Worm (Caenorhabditis elegans) whole organism, L4 larva: ENCODE results near the gene W02B12.12.

Experiments used
- F26F4.8 ChIP-seq: fragments of 200-800 bp; sonication (Bioruptor generic); conservative IDR thresholded peaks from 2 replicates; pipeline ENCODE4 v1.3.6; 2022; ENCODE audit warnings: missing genetic modification characterization, missing compliant biosample characterization
- F37D6.2 ChIP-seq: sonication (generic microtip); optimal IDR thresholded peaks from 2 replicates; lab custom pipeline; 2016; ENCODE audit warnings: mild to moderate bottlenecking, missing genetic modification characterization, missing compliant biosample characterization
- T20F7.1 ChIP-seq: fragments of 200-800 bp; sonication (Bioruptor generic); optimal IDR thresholded peaks from 2 replicates; lab custom pipeline; 2018; ENCODE audit warnings: mild to moderate bottlenecking, missing genetic modification characterization, missing compliant biosample characterization
- ZK337.2 ChIP-seq: fragments of 200-800 bp; sonication (Bioruptor generic); IDR thresholded peaks from 2 replicates; pipeline ENCODE4 v1.3.6; 2022; ENCODE audit warnings: missing genetic modification reagents, missing genetic modification characterization, missing compliant biosample characterization
- aha-1 ChIP-seq: fragments of 150-350 bp; peaks from one replicate; lab custom pipeline; 2014; ENCODE audit warnings: missing biosample characterization, missing genetic modification characterization
- arid-1 ChIP-seq: fragments of 200-800 bp; sonication (Bioruptor generic); conservative IDR thresholded peaks from 2 replicates; pipeline ENCODE4 v1.3.6; 2022; ENCODE audit warnings: missing genetic modification reagents, missing genetic modification characterization, missing compliant biosample characterization
- ceh-28 ChIP-seq: fragments of 150-350 bp; optimal IDR thresholded peaks from 2 replicates; lab custom pipeline; 2014; ENCODE audit warnings: missing biosample characterization, missing genetic modification reagents, missing genetic modification characterization
- ceh-32 ChIP-seq: sonication (generic microtip); optimal IDR thresholded peaks from 2 replicates; lab custom pipeline; 2016; ENCODE audit warnings: mild to moderate bottlenecking, missing genetic modification characterization, missing compliant biosample characterization; ENCODE audit not compliant: poor library complexity
- ces-1 ChIP-seq: fragments of 150-350 bp; sonication (generic microtip); optimal IDR thresholded peaks from 4 replicates; lab custom pipeline; 2014; ENCODE audit warnings: missing biosample characterization, missing genetic modification reagents, missing genetic modification characterization
- daf-12 ChIP-seq: fragments of 150-350 bp; optimal IDR thresholded peaks from 2 replicates; lab custom pipeline; 2014; ENCODE audit warnings: missing biosample characterization, missing genetic modification reagents, missing genetic modification characterization
- dmd-6 ChIP-seq: fragments of 200-800 bp; sonication (Bioruptor generic); IDR thresholded peaks from 2 replicates; pipeline ENCODE4 v1.3.6; 2022; ENCODE audit warnings: missing genetic modification reagents, missing genetic modification characterization, missing compliant biosample characterization
- dve-1 ChIP-seq: sonication (generic microtip); optimal IDR thresholded peaks from 2 replicates; lab custom pipeline; 2017; ENCODE audit warnings: antibody characterized with exemption, mild to moderate bottlenecking, missing genetic modification characterization, missing compliant biosample characterization; ENCODE audit not compliant: insufficient read depth
- egl-43 ChIP-seq: fragments of 200-800 bp; sonication (Bioruptor generic); IDR thresholded peaks from 2 replicates; pipeline ENCODE4 v1.3.6; 2022; ENCODE audit warnings: missing genetic modification reagents, missing genetic modification characterization, missing compliant biosample characterization
- fos-1 ChIP-seq: fragments of 150-350 bp; optimal IDR thresholded peaks from 2 replicates; lab custom pipeline; 2014; ENCODE audit warnings: missing biosample characterization, missing genetic modification characterization
- hlh-11 ChIP-seq: fragments of 200-800 bp; sonication (Bioruptor generic); optimal IDR thresholded peaks from 2 replicates; lab custom pipeline; 2018; ENCODE audit warnings: mild to moderate bottlenecking, missing genetic modification characterization, missing compliant biosample characterization
- hmg-1.1 ChIP-seq: fragments of 200-800 bp; sonication (Bioruptor generic); IDR thresholded peaks from 2 replicates; pipeline ENCODE4 v1.3.6; 2022; ENCODE audit warnings: missing genetic modification reagents, missing genetic modification characterization, missing compliant biosample characterization
- lin-15B ChIP-seq: fragments of 150-350 bp; sonication (generic microtip); optimal IDR thresholded peaks from 3 replicates; lab custom pipeline; 2014; ENCODE audit warnings: missing biosample characterization, missing genetic modification characterization
- lin-29 ChIP-seq: fragments of 200-800 bp; sonication (Bioruptor generic); IDR thresholded peaks from 2 replicates; pipeline ENCODE4 v1.3.6; 2022; ENCODE audit warnings: missing genetic modification reagents, missing genetic modification characterization, missing compliant biosample characterization
- madf-5 ChIP-seq, 2 experiments: fragments of 200-800 bp; sonication (Bioruptor generic); IDR thresholded peaks; 2 replicates each; pipeline ENCODE4 v1.3.6; 2022; ENCODE audit warnings: missing compliant biosample characterization in 2 of 2, missing genetic modification characterization in 2 of 2
- madf-9 ChIP-seq: fragments of 200-800 bp; sonication (Bioruptor generic); conservative IDR thresholded peaks from 2 replicates; pipeline ENCODE4 v1.3.6; 2022; ENCODE audit warnings: missing genetic modification reagents, missing genetic modification characterization, missing compliant biosample characterization
- mdl-1 ChIP-seq, 2 experiments: fragments of 150-350 bp in 1 of 2; sonication (generic microtip) in 1 of 2; optimal IDR thresholded peaks; 2 replicates each; lab custom pipeline; 2014 to 2017; ENCODE audit warnings: missing biosample characterization in 2 of 2, missing genetic modification characterization in 2 of 2
- mep-1 ChIP-seq: fragments of 150-350 bp; sonication (generic microtip); optimal IDR thresholded peaks from 3 replicates; lab custom pipeline; 2014; ENCODE audit warnings: missing biosample characterization, missing genetic modification characterization
- mxl-3 ChIP-seq: fragments of 200-800 bp; sonication (Bioruptor generic); optimal IDR thresholded peaks from 2 replicates; lab custom pipeline; 2018; ENCODE audit warnings: mild to moderate bottlenecking, missing genetic modification characterization, missing compliant biosample characterization
- nhr-10 ChIP-seq: fragments of 150-350 bp; optimal IDR thresholded peaks from 2 replicates; lab custom pipeline; 2014; ENCODE audit warnings: missing biosample characterization, missing genetic modification characterization
- nhr-25 ChIP-seq: sonication (generic microtip); optimal IDR thresholded peaks from 2 replicates; lab custom pipeline; 2017; ENCODE audit warnings: missing genetic modification characterization, mild to moderate bottlenecking, missing compliant biosample characterization, antibody characterized with exemption, moderate library complexity, borderline replicate concordance; ENCODE audit not compliant: insufficient read depth
- nhr-28 ChIP-seq: fragments of 150-350 bp; optimal IDR thresholded peaks from 2 replicates; lab custom pipeline; 2014; ENCODE audit warnings: missing biosample characterization, missing genetic modification characterization
- nhr-42 ChIP-seq: fragments of 200-800 bp; sonication (Bioruptor generic); IDR thresholded peaks from 2 replicates; pipeline ENCODE4 v1.3.6; 2022; ENCODE audit warnings: missing genetic modification characterization, missing compliant biosample characterization
- nhr-48 ChIP-seq: sonication (generic microtip); optimal IDR thresholded peaks from 2 replicates; lab custom pipeline; 2016; ENCODE audit warnings: mild to moderate bottlenecking, missing genetic modification characterization, missing compliant biosample characterization
- pqm-1 ChIP-seq: sonication (generic microtip); optimal IDR thresholded peaks from 2 replicates; lab custom pipeline; 2017; ENCODE audit warnings: missing biosample characterization, missing genetic modification characterization
- saeg-2 ChIP-seq: fragments of 200-800 bp; sonication (Bioruptor generic); IDR thresholded peaks from 2 replicates; pipeline ENCODE4 v1.3.6; 2022; ENCODE audit warnings: missing genetic modification reagents, missing genetic modification characterization, missing compliant biosample characterization
- set-16 ChIP-seq: fragments of 200-800 bp; sonication (Bioruptor generic); IDR thresholded peaks from 2 replicates; pipeline ENCODE4 v1.3.6; 2022; ENCODE audit warnings: missing genetic modification reagents, missing genetic modification characterization, missing compliant biosample characterization
- skn-1 ChIP-seq: fragments of 150-350 bp; optimal IDR thresholded peaks from 2 replicates; lab custom pipeline; 2014; ENCODE audit warnings: missing biosample characterization, missing genetic modification characterization
- snpc-4 ChIP-seq: fragments of 150-350 bp; optimal IDR thresholded peaks from 2 replicates; lab custom pipeline; 2014; ENCODE audit warnings: missing biosample characterization, missing genetic modification characterization
- tag-97 ChIP-seq: fragments of 200-800 bp; sonication (Bioruptor generic); IDR thresholded peaks from 2 replicates; pipeline ENCODE4 v1.3.6; 2022; ENCODE audit warnings: missing genetic modification characterization, missing compliant biosample characterization
- tra-1 ChIP-seq: fragments of 200-800 bp; sonication (Bioruptor generic); IDR thresholded peaks from 2 replicates; pipeline ENCODE4 v1.3.6; 2022; ENCODE audit warnings: missing genetic modification reagents, missing genetic modification characterization, missing compliant biosample characterization
- unc-62 ChIP-seq, 3 experiments: fragments of 150-350 bp in 1 of 3; sonication (generic microtip); optimal IDR thresholded peaks in 2 of 3; peaks in 1 of 3; 1 replicate in 1 of 3; 2 replicates in 2 of 3; lab custom pipeline; 2014 to 2017; ENCODE audit warnings: missing biosample characterization in 3 of 3, missing genetic modification characterization in 3 of 3, missing genetic modification reagents in 3 of 3, missing genotype in 1 of 3
- vab-7 ChIP-seq: fragments of 200-800 bp; sonication (Bioruptor generic); IDR thresholded peaks from 2 replicates; pipeline ENCODE4 v1.3.6; 2022; ENCODE audit warnings: missing genetic modification reagents, missing genetic modification characterization, missing compliant biosample characterization
- zag-1 ChIP-seq: fragments of 150-350 bp; optimal IDR thresholded peaks from 2 replicates; lab custom pipeline; 2014; ENCODE audit warnings: missing biosample characterization, missing genetic modification characterization
- zip-2 ChIP-seq: fragments of 150-350 bp; optimal IDR thresholded peaks from 2 replicates; lab custom pipeline; 2014; ENCODE audit warnings: missing biosample characterization, missing genetic modification characterization

Gene W02B12.12

DNA sequence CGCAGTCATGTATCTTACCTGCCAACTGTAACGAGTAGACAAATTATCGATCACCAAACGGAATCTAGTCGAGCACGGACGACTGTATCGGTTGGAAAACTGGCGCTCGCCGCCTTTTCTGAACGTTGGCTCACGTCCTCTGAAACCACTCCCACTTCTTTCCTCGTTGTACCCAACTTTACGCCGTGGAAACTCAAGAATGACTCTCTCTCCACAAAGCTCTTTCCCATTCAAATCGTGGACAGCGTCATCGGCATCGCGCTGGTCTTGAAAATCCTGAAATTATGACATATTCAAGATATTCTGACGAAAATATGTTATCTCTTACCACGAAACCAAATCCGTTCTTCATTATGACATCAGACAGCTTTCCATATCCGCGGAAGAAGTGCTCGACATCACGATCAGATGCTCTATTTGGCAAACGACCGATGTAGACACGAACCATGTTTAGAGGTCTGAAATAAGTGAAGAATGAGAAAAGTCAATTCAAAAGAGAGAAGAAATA, 26.4 kb downstream of the W02B12.12 start, which contains the start of gene rsp-2:
Gene rsp-2, minus strand, starts transcription at position 458 of the 508 bp plus-strand sequence.
- TF ChIP-seq nhr-10 (tag; lab: Kevin White, UChicago) = no peak
- TF ChIP-seq ces-1 = no peak
- TF ChIP-seq unc-62 (GFP tag; optimal IDR thresholded peaks at IDR 0.05 in 1 of 2; lab: Kevin White, UChicago) = peak in 1 of 2 experiments; percentile 28
- no peak for TF ChIP-seq unc-62 (tag; optimal IDR thresholded peaks at IDR 0.05; lab: Kevin White, UChicago)
- TF ChIP-seq aha-1 = peak; percentile 93
- TF ChIP-seq egl-43 (GFP tag; lab: Robert Waterston, UW) = 0 out of 2 replicates have a peak, but pooled peaks have one; percentile 5
- no peak for TF ChIP-seq madf-9 (GFP tag; lab: Robert Waterston, UW)
- TF ChIP-seq, all 104 proteins: peak for 3

ce11 chrII:11451738-11452137, 27.2 kb downstream of the W02B12.12 start:
- TF ChIP-seq F26F4.8 (GFP tag; lab: Robert Waterston, UW) (no peak), egl-43 (GFP tag; lab: Robert Waterston, UW) (0 out of 2 replicates have a peak, but pooled peaks have one; percentile 43), set-16 (GFP tag; lab: Robert Waterston, UW) (peak; percentile 74)
- TF ChIP-seq, all 104 proteins: peak for 2

DNA sequence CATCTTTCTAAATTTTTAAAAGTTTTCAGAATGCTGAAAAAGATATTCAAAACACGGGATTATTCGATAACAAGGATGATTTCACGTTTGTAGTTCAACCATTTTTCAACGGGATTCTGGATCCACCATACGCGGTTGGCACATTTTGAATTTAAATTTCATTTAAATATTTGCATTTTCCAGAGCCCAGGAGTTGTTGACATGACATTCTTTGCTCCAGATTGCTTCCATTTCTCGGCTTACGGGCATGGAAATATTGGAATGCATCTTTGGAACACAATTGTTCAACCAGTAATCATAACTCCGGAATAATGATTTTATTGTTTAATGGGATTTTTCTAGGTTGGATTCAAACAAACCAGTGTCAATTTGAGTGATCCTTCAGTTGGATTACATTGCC, 28.1 kb downstream of the W02B12.12 start:
- TF ChIP-seq aha-1 = peak; percentile 4
- TF ChIP-seq unc-62 (GFP tag; optimal IDR thresholded peaks at IDR 0.05 in 1 of 2; lab: Kevin White, UChicago) = peak in 1 of 2 experiments; percentile 94
- no peak for TF ChIP-seq unc-62 (tag; optimal IDR thresholded peaks at IDR 0.05; lab: Kevin White, UChicago)
- TF ChIP-seq ces-1 = no peak

DNA sequence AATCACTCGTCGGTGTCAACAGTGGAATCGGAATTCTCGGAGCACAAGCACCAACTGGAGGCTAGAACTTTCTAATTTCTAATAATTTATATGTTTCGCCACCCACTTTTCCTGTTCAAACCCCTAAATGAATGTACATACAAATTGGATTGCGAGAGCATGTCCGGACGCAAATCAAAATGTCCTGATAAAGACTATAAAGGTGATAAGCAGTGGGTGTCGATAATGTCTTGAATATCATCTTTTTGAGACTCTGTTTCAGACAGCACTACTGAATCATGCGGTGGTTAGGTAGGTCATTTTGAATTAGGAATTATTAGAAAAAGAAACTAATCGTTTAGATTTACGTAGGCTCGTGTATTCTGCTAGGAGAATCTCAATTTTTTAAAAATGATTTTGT, 30.2 kb downstream of the W02B12.12 start, which contains the start of gene W02B12.1:
Gene W02B12.1, plus strand, starts transcription at position 269 of the 400 bp plus-strand sequence.
- TF ChIP-seq aha-1 (peak; percentile 70), nhr-25 (tag; lab: Kevin White, UChicago) (no peak), mxl-3 (peak; percentile 6), madf-5 (GFP tag; IDR thresholded peaks at IDR 0.05; lab: Robert Waterston, UW) (no peak), dve-1 (tag; lab: Kevin White, UChicago) (peak; percentile 41), fos-1 (tag; lab: Kevin White, UChicago) (no peak), mep-1 (tag; lab: Kevin White, UChicago) (no peak), daf-12 (tag; lab: Kevin White, UChicago) (no peak), nhr-48 (tag; lab: Kevin White, UChicago) (no peak), nhr-28 (peak; percentile 38), hlh-11 (tag; lab: Kevin White, UChicago) (peak; percentile 40), lin-29 (no peak), mdl-1 (tag; optimal IDR thresholded peaks at IDR 0.05; lab: Kevin White, UChicago) (no peak), vab-7 (GFP tag; lab: Robert Waterston, UW) (no peak), dmd-6 (GFP tag; lab: Robert Waterston, UW) (peak; percentile 30; the same call in 1 of the 2 replicates), pqm-1 (tag; lab: Kevin White, UChicago) (peak; percentile 78), ceh-32 (no peak), saeg-2 (no peak), lin-15B (tag; lab: Kevin White, UChicago) (no peak), unc-62 (GFP tag; optimal IDR thresholded peaks at IDR 0.05 in 1 of 2; lab: Kevin White, UChicago) (no peak), unc-62 (tag; optimal IDR thresholded peaks at IDR 0.05; lab: Kevin White, UChicago) (no peak), zag-1 (tag; lab: Kevin White, UChicago) (no peak), arid-1 (GFP tag; lab: Robert Waterston, UW) (no peak), ces-1 (no peak)

DNA sequence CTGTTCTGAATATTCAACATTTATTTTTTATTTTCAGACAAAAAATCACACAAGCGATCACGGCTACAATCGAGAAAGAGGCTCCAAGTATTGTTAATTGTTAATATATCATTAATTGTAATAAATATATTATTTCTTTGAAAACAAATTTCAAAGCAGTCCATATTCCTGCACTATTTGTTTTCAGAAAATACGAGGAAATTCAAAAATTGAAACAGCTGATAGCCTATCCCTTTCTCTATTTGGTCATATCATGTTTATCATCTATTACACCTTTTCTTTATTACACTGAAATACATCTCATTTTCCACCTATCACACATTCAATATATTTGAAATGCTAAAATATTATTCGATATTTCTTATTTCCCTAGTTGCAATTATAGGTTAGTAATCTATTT, 34.0 kb downstream of the W02B12.12 start, which contains the start of gene W02B12.13:
Gene W02B12.13, plus strand, starts transcription at position 301 of the 400 bp plus-strand sequence.
- no peak for TF ChIP-seq nhr-42 (GFP tag; lab: Robert Waterston, UW)
- no peak for TF ChIP-seq lin-15B (tag; lab: Kevin White, UChicago)
- TF ChIP-seq zip-2 (tag; lab: Kevin White, UChicago) = no peak
- no peak for TF ChIP-seq pqm-1 (tag; lab: Kevin White, UChicago)
- no peak for TF ChIP-seq F37D6.2
- TF ChIP-seq snpc-4 = no peak
- no peak for TF ChIP-seq T20F7.1 (GFP tag; lab: Kevin White, UChicago)
- TF ChIP-seq tag-97 (GFP tag; lab: Robert Waterston, UW) = no peak
- TF ChIP-seq hmg-1.1 = no peak
- no peak for TF ChIP-seq ceh-28 (tag; lab: Kevin White, UChicago)
- TF ChIP-seq madf-5 (GFP tag; IDR thresholded peaks at IDR 0.05; lab: Robert Waterston, UW) = no peak
- no peak for TF ChIP-seq tra-1 (GFP tag; lab: Robert Waterston, UW)
- no peak for TF ChIP-seq ZK337.2
- no peak for TF ChIP-seq skn-1 (tag; lab: Kevin White, UChicago)
